Fruit fly (Drosophila melanogaster): ENCODE data around the gene CSN6.

DNA sequence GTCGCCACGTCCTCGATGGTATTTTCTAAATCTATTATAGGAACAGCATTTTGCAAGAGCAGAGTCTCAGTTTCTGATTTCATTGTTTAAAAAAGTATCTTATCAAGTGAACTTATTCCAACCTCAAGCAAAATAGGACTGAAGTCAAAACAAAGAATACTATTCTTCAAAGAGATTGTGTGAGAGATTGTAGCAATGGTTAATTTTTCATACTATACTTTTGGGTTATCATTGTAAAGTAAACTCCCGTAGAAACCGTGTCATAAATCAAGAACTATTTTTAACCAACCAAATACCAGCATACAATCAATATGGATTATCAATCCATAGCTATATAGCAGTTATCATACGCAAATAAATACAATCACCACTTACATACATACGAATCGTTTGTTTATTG lies 48.8 kb upstream of the CSN6 start, which contains the start of gene CG33093:
- TF ChIP-seq CG12605 (GFP tag; IDR thresholded peaks at IDR 0.05) = no peak
- no peak for TF ChIP-seq Pif1A (GFP tag; optimal IDR thresholded peaks at IDR 0.05)
- no peak for TF ChIP-seq CG34367 (tag; optimal IDR thresholded peaks at IDR 0.05)
- no peak for TF ChIP-seq CG8159 (tag; optimal IDR thresholded peaks at IDR 0.05)
- no peak for TF ChIP-seq Pif1B (GFP tag; optimal IDR thresholded peaks at IDR 0.05)
- TF ChIP-seq CG14655 (GFP tag; optimal IDR thresholded peaks at IDR 0.05) = no peak
- TF ChIP-seq CG8301 (tag; optimal IDR thresholded peaks at IDR 0.05) = no peak
- no peak for TF ChIP-seq EcR (GFP tag; optimal IDR thresholded peaks at IDR 0.05)

Data from whole organism, pupa.